Worm (Caenorhabditis elegans) whole organism, L1 larva: ENCODE data around the gene fil-2.
A peak's percentile ranks its signal among the peaks of the same experiment; 100 is the strongest.

Experiments used
- C04F5.9 ChIP-seq: sonication (generic microtip); optimal IDR thresholded peaks from 2 replicates; lab custom pipeline; 2016; ENCODE audit warnings: missing genetic modification characterization, missing compliant biosample characterization
- C16A3.4 ChIP-seq: fragments of 150-350 bp; optimal IDR thresholded peaks from 2 replicates; lab custom pipeline; 2014; ENCODE audit warnings: missing biosample characterization, missing genetic modification characterization
- C34B4.2 ChIP-seq: sonication (generic microtip); optimal IDR thresholded peaks from 2 replicates; lab custom pipeline; 2017; ENCODE audit warnings: mild to moderate bottlenecking, missing genetic modification characterization, missing compliant biosample characterization
- F16B12.6 ChIP-seq: fragments of 150-350 bp; optimal IDR thresholded peaks from 2 replicates; lab custom pipeline; 2014; ENCODE audit warnings: missing biosample characterization, missing genetic modification characterization
- aha-1 ChIP-seq: fragments of 150-350 bp; optimal IDR thresholded peaks from 2 replicates; lab custom pipeline; 2014; ENCODE audit warnings: missing biosample characterization, missing genetic modification characterization
- aly-2 ChIP-seq: fragments of 150-350 bp; optimal IDR thresholded peaks from 2 replicates; lab custom pipeline; 2014; ENCODE audit warnings: missing biosample characterization, missing genetic modification characterization
- ama-1 ChIP-seq: fragments of 150-350 bp; optimal IDR thresholded peaks from 2 replicates; lab custom pipeline; 2014
- blmp-1 ChIP-seq: fragments of 150-350 bp; optimal IDR thresholded peaks from 2 replicates; lab custom pipeline; 2014; ENCODE audit warnings: missing biosample characterization, missing genetic modification characterization
- ceh-88 ChIP-seq: fragments of 200-800 bp; sonication (Bioruptor generic); IDR thresholded peaks from 2 replicates; pipeline ENCODE4 v1.3.6; 2022; ENCODE audit warnings: missing genetic modification characterization, missing compliant biosample characterization
- ceh-90 ChIP-seq: sonication (generic microtip); optimal IDR thresholded peaks from 2 replicates; lab custom pipeline; 2016; ENCODE audit warnings: missing genetic modification characterization, missing compliant biosample characterization
- ces-1 ChIP-seq: fragments of 150-350 bp; optimal IDR thresholded peaks from 2 replicates; lab custom pipeline; 2014; ENCODE audit warnings: missing biosample characterization, missing genetic modification reagents, missing genetic modification characterization
- dpl-1 ChIP-seq, 3 experiments: fragments of 150-350 bp in 2 of 3; sonication (generic microtip) in 1 of 3; optimal IDR thresholded peaks; 2 replicates each; lab custom pipeline; 2014 to 2017; ENCODE audit warnings: missing biosample characterization in 3 of 3, missing genetic modification characterization in 3 of 3, missing genetic modification reagents in 3 of 3
- dsc-1 ChIP-seq: sonication (generic microtip); optimal IDR thresholded peaks from 2 replicates; lab custom pipeline; 2016; ENCODE audit warnings: mild to moderate bottlenecking, missing genetic modification characterization, missing compliant biosample characterization
- efl-1 ChIP-seq, 4 experiments: fragments of 150-350 bp; optimal IDR thresholded peaks in 3 of 4; peaks in 1 of 4; 1 replicate in 1 of 4; 2 replicates in 3 of 4; lab custom pipeline; 2014; ENCODE audit warnings: missing biosample characterization in 2 of 4, missing genetic modification characterization in 2 of 4, missing genetic modification reagents in 2 of 4
- egl-13 ChIP-seq: sonication (generic microtip); optimal IDR thresholded peaks from 2 replicates; lab custom pipeline; 2016; ENCODE audit warnings: missing genotype, missing genetic modification reagents, missing genetic modification characterization, missing compliant biosample characterization
- elt-2 ChIP-seq: sonication (generic microtip); optimal IDR thresholded peaks from 2 replicates; lab custom pipeline; 2016; ENCODE audit warnings: missing genetic modification characterization, mild to moderate bottlenecking, inconsistent platforms, missing compliant biosample characterization, missing genetic modification reagents
- elt-3 ChIP-seq, 6 experiments: fragments of 150-350 bp in 1 of 6; sonication (generic microtip); optimal IDR thresholded peaks; 2 replicates each; lab custom pipeline; 2017 to 2018; ENCODE audit warnings: missing biosample characterization in 6 of 6, missing genetic modification characterization in 6 of 6, inconsistent platforms in 1 of 6
- ets-5 ChIP-seq: fragments of 200-800 bp; sonication (Bioruptor generic); IDR thresholded peaks from 2 replicates; pipeline ENCODE4 v1.3.6; 2022; ENCODE audit warnings: missing genetic modification characterization, missing compliant biosample characterization
- fkh-4 ChIP-seq: sonication (generic microtip); optimal IDR thresholded peaks from 2 replicates; lab custom pipeline; 2016; ENCODE audit warnings: missing compliant biosample characterization, missing genetic modification characterization, borderline replicate concordance
- fkh-8 ChIP-seq: sonication (generic microtip); optimal IDR thresholded peaks from 2 replicates; lab custom pipeline; 2016; ENCODE audit warnings: mild to moderate bottlenecking, missing genetic modification characterization, missing compliant biosample characterization
- grh-1 ChIP-seq: fragments of 200-800 bp; sonication (Bioruptor generic); IDR thresholded peaks from 2 replicates; pipeline ENCODE4 v1.3.6; 2022; ENCODE audit warnings: missing genetic modification reagents, missing genetic modification characterization, missing compliant biosample characterization
- hlh-17 ChIP-seq: fragments of 200-800 bp; sonication (Bioruptor generic); optimal IDR thresholded peaks from 2 replicates; lab custom pipeline; 2018; ENCODE audit warnings: missing genetic modification characterization, mild to moderate bottlenecking, missing compliant biosample characterization, moderate library complexity, borderline replicate concordance
- hlh-4 ChIP-seq: sonication (generic microtip); optimal IDR thresholded peaks from 2 replicates; lab custom pipeline; 2016; ENCODE audit warnings: mild to moderate bottlenecking, missing genetic modification characterization, missing compliant biosample characterization
- isw-1 ChIP-seq: fragments of 200-800 bp; sonication (Bioruptor generic); IDR thresholded peaks from 2 replicates; pipeline ENCODE4 v1.3.6; 2022; ENCODE audit warnings: missing genetic modification characterization, missing compliant biosample characterization
- jun-1 ChIP-seq: fragments of 150-350 bp; optimal IDR thresholded peaks from 2 replicates; lab custom pipeline; 2014; ENCODE audit warnings: missing biosample characterization, missing genetic modification reagents, missing genetic modification characterization
- lin-14 ChIP-seq: fragments of 200-800 bp; sonication (Bioruptor generic); optimal IDR thresholded peaks from 2 replicates; lab custom pipeline; 2018; ENCODE audit warnings: mild to moderate bottlenecking, missing genetic modification characterization, moderate library complexity, missing compliant biosample characterization
- lin-15B ChIP-seq: fragments of 150-350 bp; sonication (generic microtip); optimal IDR thresholded peaks from 3 replicates; lab custom pipeline; 2014; ENCODE audit warnings: missing biosample characterization, missing genetic modification characterization
- lsy-2 ChIP-seq, 2 experiments: fragments of 150-350 bp; optimal IDR thresholded peaks; 2 replicates each; lab custom pipeline; 2014; ENCODE audit warnings: missing biosample characterization in 2 of 2, missing genetic modification characterization in 2 of 2
- mdl-1 ChIP-seq, 2 experiments: fragments of 150-350 bp; optimal IDR thresholded peaks; 2 replicates each; lab custom pipeline; 2014 to 2017; ENCODE audit warnings: missing biosample characterization in 2 of 2, missing genetic modification characterization in 2 of 2, inconsistent platforms in 1 of 2
- mep-1 ChIP-seq: fragments of 150-350 bp; optimal IDR thresholded peaks from 2 replicates; lab custom pipeline; 2014; ENCODE audit warnings: missing biosample characterization, missing genetic modification characterization
- nhr-11 ChIP-seq: fragments of 150-350 bp; optimal IDR thresholded peaks from 2 replicates; lab custom pipeline; 2014; ENCODE audit warnings: missing biosample characterization, missing genetic modification characterization
- nhr-20 ChIP-seq: sonication (generic microtip); optimal IDR thresholded peaks from 2 replicates; lab custom pipeline; 2016; ENCODE audit warnings: mild to moderate bottlenecking, missing genetic modification characterization, missing compliant biosample characterization
- nhr-237 ChIP-seq: fragments of 150-350 bp; optimal IDR thresholded peaks from 2 replicates; lab custom pipeline; 2014; ENCODE audit warnings: missing biosample characterization, missing genetic modification characterization
- nhr-28 ChIP-seq: fragments of 150-350 bp; optimal IDR thresholded peaks from 2 replicates; lab custom pipeline; 2014; ENCODE audit warnings: missing biosample characterization, missing genetic modification characterization
- nhr-47 ChIP-seq: sonication (generic microtip); optimal IDR thresholded peaks from 2 replicates; lab custom pipeline; 2016; ENCODE audit warnings: mild to moderate bottlenecking, missing genetic modification characterization, moderate library complexity, missing compliant biosample characterization
- nhr-76 ChIP-seq: sonication (generic microtip); optimal IDR thresholded peaks from 2 replicates; lab custom pipeline; 2017; ENCODE audit warnings: missing biosample characterization, missing genetic modification characterization
- nhr-84 ChIP-seq: sonication (generic microtip); optimal IDR thresholded peaks from 2 replicates; lab custom pipeline; 2017; ENCODE audit warnings: missing biosample characterization, missing genetic modification characterization
- nhr-90 ChIP-seq: sonication (generic microtip); optimal IDR thresholded peaks from 2 replicates; lab custom pipeline; 2016; ENCODE audit warnings: mild to moderate bottlenecking, missing genetic modification characterization, missing compliant biosample characterization; ENCODE audit not compliant: poor library complexity
- pag-3 ChIP-seq: sonication (generic microtip); optimal IDR thresholded peaks from 2 replicates; lab custom pipeline; 2017; ENCODE audit warnings: missing genetic modification characterization, mild to moderate bottlenecking, missing compliant biosample characterization, antibody characterized with exemption, borderline replicate concordance; ENCODE audit not compliant: insufficient read depth
- pqm-1 ChIP-seq: sonication (generic microtip); optimal IDR thresholded peaks from 3 replicates; lab custom pipeline; 2017; ENCODE audit warnings: missing biosample characterization, missing genetic modification characterization
- rnt-1 ChIP-seq: sonication (generic microtip); optimal IDR thresholded peaks from 2 replicates; lab custom pipeline; 2016; ENCODE audit warnings: mild to moderate bottlenecking, missing genetic modification characterization, moderate library complexity, missing compliant biosample characterization
- skn-1 ChIP-seq: fragments of 150-350 bp; optimal IDR thresholded peaks from 2 replicates; lab custom pipeline; 2014; ENCODE audit warnings: missing biosample characterization, missing genetic modification characterization
- snpc-4 ChIP-seq: fragments of 150-350 bp; optimal IDR thresholded peaks from 2 replicates; lab custom pipeline; 2014; ENCODE audit warnings: missing biosample characterization, missing genetic modification characterization
- snu-23 ChIP-seq: sonication (generic microtip); optimal IDR thresholded peaks from 2 replicates; lab custom pipeline; 2016; ENCODE audit warnings: missing genetic modification characterization, missing compliant biosample characterization
- sox-4 ChIP-seq: sonication (generic microtip); optimal IDR thresholded peaks from 2 replicates; lab custom pipeline; 2016; ENCODE audit warnings: missing genetic modification characterization, missing compliant biosample characterization
- sptf-1 ChIP-seq: fragments of 150-350 bp; optimal IDR thresholded peaks from 2 replicates; lab custom pipeline; 2014; ENCODE audit warnings: missing biosample characterization, missing genetic modification characterization
- sup-37 ChIP-seq: fragments of 200-800 bp; sonication (Bioruptor generic); optimal IDR thresholded peaks from 2 replicates; lab custom pipeline; 2018; ENCODE audit warnings: mild to moderate bottlenecking, missing genetic modification characterization, missing compliant biosample characterization
- tbx-2 ChIP-seq: sonication (generic microtip); optimal IDR thresholded peaks from 2 replicates; lab custom pipeline; 2016; ENCODE audit warnings: missing genetic modification characterization, missing compliant biosample characterization
- tlp-1 ChIP-seq: fragments of 150-350 bp; optimal IDR thresholded peaks from 2 replicates; lab custom pipeline; 2014; ENCODE audit warnings: missing biosample characterization, missing genetic modification characterization
- unc-130 ChIP-seq: fragments of 150-350 bp; optimal IDR thresholded peaks from 2 replicates; lab custom pipeline; 2017; ENCODE audit warnings: missing biosample characterization, missing genetic modification characterization, inconsistent platforms
- unc-30 ChIP-seq: sonication (generic microtip); optimal IDR thresholded peaks from 2 replicates; lab custom pipeline; 2017; ENCODE audit warnings: missing biosample characterization, missing genetic modification characterization
- unc-98 ChIP-seq: fragments of 200-800 bp; sonication (Bioruptor generic); IDR thresholded peaks from 2 replicates; pipeline ENCODE4 v1.3.6; 2022; ENCODE audit warnings: missing genetic modification characterization, missing compliant biosample characterization
- zag-1 ChIP-seq: fragments of 150-350 bp; optimal IDR thresholded peaks from 2 replicates; lab custom pipeline; 2014; ENCODE audit warnings: missing biosample characterization, missing genetic modification characterization
- ztf-4 ChIP-seq: fragments of 150-350 bp; optimal IDR thresholded peaks from 2 replicates; lab custom pipeline; 2014; ENCODE audit warnings: missing biosample characterization, missing genetic modification characterization

fil-2 gene

DNA sequence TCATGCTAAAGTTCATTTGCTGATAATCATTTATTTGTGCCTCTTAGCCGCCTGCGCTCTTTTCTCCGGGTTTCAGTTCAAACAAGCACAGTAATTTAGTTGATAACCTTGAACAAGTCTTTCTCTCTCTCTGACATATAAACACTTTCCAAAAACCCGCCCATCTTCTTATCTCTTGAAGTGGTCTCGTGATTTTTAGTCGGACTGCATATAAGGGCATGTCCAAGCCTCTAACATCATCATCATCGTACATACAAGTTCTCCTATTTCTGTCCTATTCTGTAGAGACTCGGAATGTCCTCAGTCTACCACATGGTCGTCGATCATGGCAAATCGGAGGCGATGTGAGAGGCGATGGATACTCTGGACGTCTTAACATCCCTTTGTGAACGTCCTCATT, 2.6 kb upstream of the fil-2 start, which contains the start of gene F31F7.1:
F31F7.1 (plus strand) TSS at position 235 of the 400 bp plus-strand sequence.
- TF ChIP-seq elt-3 (tag; optimal IDR thresholded peaks at IDR 0.05; lab: Kevin White, UChicago) (peak in 5 of 6 experiments; percentile 25 to 88 (median 66)), skn-1 (tag; lab: Kevin White, UChicago) (no peak), sox-4 (tag; lab: Kevin White, UChicago) (no peak), lin-15B (tag; lab: Kevin White, UChicago) (no peak), rnt-1 (tag; lab: Kevin White, UChicago) (no peak), unc-30 (tag; lab: Kevin White, UChicago) (no peak), grh-1 (GFP tag; lab: Robert Waterston, UW) (peak; percentile 65), ets-5 (GFP tag; lab: Robert Waterston, UW) (no peak), nhr-76 (tag; lab: Kevin White, UChicago) (no peak), ztf-4 (no peak), unc-130 (tag; lab: Kevin White, UChicago) (peak; percentile 68), nhr-84 (tag; lab: Kevin White, UChicago) (no peak), blmp-1 (tag; lab: Kevin White, UChicago) (peak; percentile 31), unc-98 (GFP tag; lab: Robert Waterston, UW) (no peak), pqm-1 (tag; lab: Kevin White, UChicago) (no peak), ama-1 (lab: Kevin White, UChicago) (peak; percentile 75), aly-2 (tag; lab: Kevin White, UChicago) (no peak), hlh-17 (GFP tag; lab: Kevin White, UChicago) (no peak), C16A3.4 (tag; lab: Kevin White, UChicago) (peak; percentile 25), nhr-90 (peak; percentile 74), ceh-88 (no peak), lin-14 (peak; percentile 69), ces-1 (GFP tag; lab: Kevin White, UChicago) (no peak), efl-1 (optimal IDR thresholded peaks at IDR 0.05; lab: Kevin White, UChicago) (no peak), efl-1 (GFP tag; optimal IDR thresholded peaks at IDR 0.05 in 1 of 2; lab: Kevin White, UChicago) (peak in 1 of 2 experiments; percentile 71), zag-1 (tag; lab: Kevin White, UChicago) (no peak), nhr-47 (tag; lab: Kevin White, UChicago) (peak; percentile 3), mep-1 (peak; percentile 22), jun-1 (peak; percentile 55), lsy-2 (tag; optimal IDR thresholded peaks at IDR 0.05; lab: Kevin White, UChicago) (peak in 1 of 2 experiments; percentile 58), fkh-8 (no peak), isw-1 (GFP tag; lab: Robert Waterston, UW) (no peak), tbx-2 (tag; lab: Kevin White, UChicago) (peak; percentile 34), mdl-1 (tag; optimal IDR thresholded peaks at IDR 0.05; lab: Kevin White, UChicago) (peak in 1 of 2 experiments; percentile 74), F16B12.6 (tag; lab: Kevin White, UChicago) (no peak), dsc-1 (tag; lab: Kevin White, UChicago) (no peak), nhr-28 (tag; lab: Kevin White, UChicago) (no peak), egl-13 (tag; lab: Kevin White, UChicago) (no peak), elt-2 (tag; lab: Kevin White, UChicago) (peak; percentile 95), fkh-4 (tag; lab: Kevin White, UChicago) (no peak), aha-1 (tag; lab: Kevin White, UChicago) (no peak), C04F5.9 (tag; lab: Kevin White, UChicago) (no peak), nhr-237 (no peak), C34B4.2 (tag; lab: Kevin White, UChicago) (no peak), snu-23 (GFP tag; lab: Kevin White, UChicago) (peak; percentile 57), hlh-4 (tag; lab: Kevin White, UChicago) (no peak), snpc-4 (tag; lab: Kevin White, UChicago) (no peak), nhr-11 (tag; lab: Kevin White, UChicago) (no peak), ceh-90 (tag; lab: Kevin White, UChicago) (no peak), pag-3 (tag; lab: Kevin White, UChicago) (no peak), sup-37 (no peak), tlp-1 (no peak), sptf-1 (tag; lab: Kevin White, UChicago) (no peak), nhr-20 (peak; percentile 76), dpl-1 (GFP tag; optimal IDR thresholded peaks at IDR 0.05; lab: Kevin White, UChicago) (peak in 1 of 3 experiments; percentile 23)
